Fruit fly (Drosophila melanogaster): ENCODE data around the gene CG31200.

Gene CG31200

dm6 chr3R:20735405-20735804 lies 9.7 kb downstream of the CG31200 start, which contains the start of gene Cdk2 (continued):
- TF ChIP-seq CG2889 (GFP tag; IDR thresholded peaks at IDR 0.05) (no peak), CG7963 (GFP tag; IDR thresholded peaks at IDR 0.05; ENCODE audit: partially characterized antibody) (peak; percentile 93), dmrt99B (tag; optimal IDR thresholded peaks at IDR 0.05) (no peak), wdn (GFP tag; IDR thresholded peaks at IDR 0.05) (no peak), CG34224 (GFP tag; IDR thresholded peaks at IDR 0.05; ENCODE audit: partially characterized antibody) (peak; percentile 90), CG17361 (GFP tag; IDR thresholded peaks at IDR 0.05) (no peak), CG3281 (GFP tag; optimal IDR thresholded peaks at IDR 0.05) (no peak), trh (GFP tag; optimal IDR thresholded peaks at IDR 0.05) (no peak), CG10462 (GFP tag; optimal IDR thresholded peaks at IDR 0.05) (no peak), CG30431 (GFP tag; optimal IDR thresholded peaks at IDR 0.05) (no peak), CG3407 (GFP tag; optimal IDR thresholded peaks at IDR 0.05) (no peak), CG4404 (GFP tag; IDR thresholded peaks at IDR 0.05) (no peak), wek (GFP tag; optimal IDR thresholded peaks at IDR 0.05) (peak; percentile 98), CG16813 (GFP tag; IDR thresholded peaks at IDR 0.05; ENCODE audit: partially characterized antibody) (peak; percentile 94), bsh (GFP tag; optimal IDR thresholded peaks at IDR 0.05) (no peak), caup (GFP tag; optimal IDR thresholded peaks at IDR 0.05; ENCODE audit: severe bottlenecking) (no peak), CG4730 (GFP tag; IDR thresholded peaks at IDR 0.05) (no peak), Camta (GFP tag; optimal IDR thresholded peaks at IDR 0.05) (no peak), Sox100B (GFP tag; optimal IDR thresholded peaks at IDR 0.05) (no peak), CG3726 (GFP tag; IDR thresholded peaks at IDR 0.05) (no peak), C15 (GFP tag; IDR thresholded peaks at IDR 0.05) (no peak), Myb (GFP tag; optimal IDR thresholded peaks at IDR 0.05) (peak; percentile 53), ash1 (GFP tag; optimal IDR thresholded peaks at IDR 0.05) (no peak), cg (GFP tag; optimal IDR thresholded peaks at IDR 0.05) (no peak), disco-r (GFP tag; optimal IDR thresholded peaks at IDR 0.05) (no peak), CG4707 (GFP tag; optimal IDR thresholded peaks at IDR 0.05) (no peak), CG2120 (GFP tag; optimal IDR thresholded peaks at IDR 0.05) (peak; percentile 51), fu2 (GFP tag; optimal IDR thresholded peaks at IDR 0.05) (no peak), vvl (GFP tag; IDR thresholded peaks at IDR 0.05) (peak; percentile 66), CG8924 (tag; optimal IDR thresholded peaks at IDR 0.05) (no peak), Xrp1 (GFP tag; IDR thresholded peaks at IDR 0.05) (no peak), Bgb (GFP tag; IDR thresholded peaks at IDR 0.05; ENCODE audit: partially characterized antibody) (peak; percentile 93), ranshi (GFP tag; IDR thresholded peaks at IDR 0.05) (peak; percentile 37; the same call in 1 of the 2 replicates), Rfx (GFP tag; IDR thresholded peaks at IDR 0.05) (peak; percentile 46; the same call in 1 of the 2 replicates), ham (GFP tag; IDR thresholded peaks at IDR 0.05) (no peak), Six4 (GFP tag; optimal IDR thresholded peaks at IDR 0.05) (no peak), Pdp1 (GFP tag; optimal IDR thresholded peaks at IDR 0.05) (peak in 1 of 2 experiments; percentile 29), Dad (GFP tag; optimal IDR thresholded peaks at IDR 0.05) (no peak), CG9609 (GFP tag; optimal IDR thresholded peaks at IDR 0.05) (peak; percentile 10), grn (GFP tag; optimal IDR thresholded peaks at IDR 0.05) (no peak), CG14441 (GFP tag; IDR thresholded peaks at IDR 0.05) (no peak), BEAF-32 (GFP tag; optimal IDR thresholded peaks at IDR 0.05) (peak; percentile 89), h (optimal IDR thresholded peaks at IDR 0.05) (no peak), cad (GFP tag; optimal IDR thresholded peaks at IDR 0.05) (no peak), cwo (GFP tag; optimal IDR thresholded peaks at IDR 0.05) (no peak), tio (GFP tag; optimal IDR thresholded peaks at IDR 0.05) (no peak), tll (GFP tag; optimal IDR thresholded peaks at IDR 0.05) (no peak), CG13894 (tag; optimal IDR thresholded peaks at IDR 0.05) (peak; percentile 5), CG7786 (GFP tag; optimal IDR thresholded peaks at IDR 0.05) (no peak), CG7271 (tag; optimal IDR thresholded peaks at IDR 0.05) (no peak), CG2116 (GFP tag; optimal IDR thresholded peaks at IDR 0.05) (peak; percentile 82)
